Fruit fly (Drosophila melanogaster) S2 (cell line): ENCODE measurements around the gene CG14659.

Experiments used
- CG8478 ChIP-seq: fragments of >200 bp; optimal IDR thresholded peaks from 2 replicates; lab custom pipeline; 2018
- CTCF ChIP-seq, 2 experiments: fragments of >200 bp; optimal IDR thresholded peaks; 2 replicates each; lab custom pipeline; 2018

- TF ChIP-seq CTCF (optimal IDR thresholded peaks at IDR 0.05; lab: Kevin White, UChicago) (no peak), CG8478 (lab: Kevin White, UChicago) (no peak)
Measured at dm6 chr3R:4811124-4811935, 19.8 kb downstream of the CG14659 start, which contains the start of gene Gmppb.
